Fruit fly (Drosophila melanogaster) whole organism, embryonic: ENCODE measurements around the gene Spn38F.
A peak's percentile ranks its signal among the peaks of the same experiment; 100 is the strongest.

Source experiments
- Atf6 ChIP-seq: fragments of 200-800 bp; sonication (Bioruptor generic); IDR thresholded peaks from 2 replicates; pipeline ENCODE4 v1.3.6; 2022; ENCODE audit warnings: missing biosample characterization, missing genetic modification characterization
- Bgb ChIP-seq: fragments of 200-800 bp; sonication (Bioruptor generic); IDR thresholded peaks from 2 replicates; pipeline ENCODE4 v1.3.6; 2022; ENCODE audit warnings: missing biosample characterization, missing genetic modification characterization; ENCODE audit not compliant: partially characterized antibody
- CG12155 ChIP-seq: fragments of 200-800 bp; sonication (Bioruptor generic); optimal IDR thresholded peaks from 3 replicates; lab custom pipeline; 2016; ENCODE audit warnings: missing biosample characterization, missing genetic modification characterization
- CG13424 ChIP-seq: fragments of 200-800 bp; sonication (Bioruptor generic); optimal IDR thresholded peaks from 2 replicates; lab custom pipeline; 2019; ENCODE audit warnings: missing biosample characterization, mild to moderate bottlenecking, missing genetic modification characterization, moderate library complexity
- CG13894 ChIP-seq: fragments of 200-800 bp; sonication (Bioruptor generic); optimal IDR thresholded peaks from 3 replicates; lab custom pipeline; 2018; ENCODE audit warnings: missing biosample characterization, mild to moderate bottlenecking, missing genetic modification characterization, moderate library complexity
- CG17385 ChIP-seq: fragments of 200-800 bp; sonication (Bioruptor generic); optimal IDR thresholded peaks from 3 replicates; lab custom pipeline; 2018; ENCODE audit warnings: missing biosample characterization, mild to moderate bottlenecking, missing genetic modification characterization
- CG17568 ChIP-seq: fragments of 200-800 bp; sonication (Bioruptor generic); optimal IDR thresholded peaks from 2 replicates; lab custom pipeline; 2018; ENCODE audit warnings: missing biosample characterization, mild to moderate bottlenecking, missing genetic modification characterization, moderate library complexity
- CG17612 ChIP-seq: fragments of 200-800 bp; sonication (Bioruptor generic); IDR thresholded peaks from 2 replicates; pipeline ENCODE4 v1.3.6; 2022; ENCODE audit warnings: missing biosample characterization, missing genetic modification characterization
- CG18262 ChIP-seq: fragments of 200-800 bp; optimal IDR thresholded peaks from 3 replicates; lab custom pipeline; 2019; ENCODE audit warnings: missing biosample characterization, mild to moderate bottlenecking, missing genetic modification characterization, moderate library complexity
- CG2120 ChIP-seq: fragments of 200-800 bp; sonication (Bioruptor generic); optimal IDR thresholded peaks from 3 replicates; lab custom pipeline; 2016; ENCODE audit warnings: missing biosample characterization, missing genetic modification characterization
- CG3065 ChIP-seq: fragments of 200-800 bp; sonication (Bioruptor generic); optimal IDR thresholded peaks from 2 replicates; lab custom pipeline; 2016; ENCODE audit warnings: missing biosample characterization, missing genetic modification characterization
- CG32532 ChIP-seq: fragments of 200-800 bp; sonication (Bioruptor generic); IDR thresholded peaks from 2 replicates; pipeline ENCODE4 v1.3.6; 2022; ENCODE audit warnings: missing biosample characterization, missing genetic modification characterization
- CG3281 ChIP-seq: fragments of 200-800 bp; sonication (Bioruptor generic); optimal IDR thresholded peaks from 3 replicates; lab custom pipeline; 2017; ENCODE audit warnings: missing biosample characterization, mild to moderate bottlenecking, missing genetic modification characterization
- CG3407 ChIP-seq: fragments of 200-800 bp; sonication (Bioruptor generic); optimal IDR thresholded peaks from 2 replicates; lab custom pipeline; 2018; ENCODE audit warnings: missing biosample characterization, mild to moderate bottlenecking, missing genetic modification characterization
- CG4328 ChIP-seq: fragments of 200-800 bp; sonication (Bioruptor generic); optimal IDR thresholded peaks from 3 replicates; lab custom pipeline; 2017; ENCODE audit warnings: missing biosample characterization, missing genetic modification reagents, missing genetic modification characterization
- CG4404 ChIP-seq: fragments of 200-800 bp; sonication (Bioruptor generic); IDR thresholded peaks from 2 replicates; pipeline ENCODE4 v1.3.6; 2022; ENCODE audit warnings: missing biosample characterization, missing genetic modification characterization
- CG4854 ChIP-seq: fragments of 200-800 bp; sonication (Bioruptor generic); optimal IDR thresholded peaks from 2 replicates; lab custom pipeline; 2016; ENCODE audit warnings: missing biosample characterization, missing genetic modification characterization, inconsistent platforms
- CG6689 ChIP-seq: fragments of 200-800 bp; sonication (Bioruptor generic); IDR thresholded peaks from 2 replicates; pipeline ENCODE4 v1.3.6; 2022; ENCODE audit warnings: missing biosample characterization, missing genetic modification characterization
- CG6765 ChIP-seq: fragments of 200-800 bp; sonication (Bioruptor generic); optimal IDR thresholded peaks from 3 replicates; lab custom pipeline; 2017; ENCODE audit warnings: missing biosample characterization, mild to moderate bottlenecking, missing genetic modification characterization
- CkIIα-i1 ChIP-seq: fragments of 200-800 bp; sonication (Bioruptor generic); IDR thresholded peaks from 2 replicates; pipeline ENCODE4 v1.3.6; 2022; ENCODE audit warnings: missing biosample characterization, missing genetic modification characterization
- CrebB ChIP-seq: fragments of 200-800 bp; sonication (Bioruptor generic); optimal IDR thresholded peaks from 3 replicates; lab custom pipeline; 2018; ENCODE audit warnings: missing biosample characterization, mild to moderate bottlenecking, missing genetic modification characterization
- Dbx ChIP-seq: fragments of 200-800 bp; sonication (Bioruptor generic); IDR thresholded peaks from 3 replicates; pipeline ENCODE4 v1.3.6; 2022; ENCODE audit warnings: missing biosample characterization, missing genetic modification characterization
- Ets65A ChIP-seq: fragments of 200-800 bp; sonication (Bioruptor generic); peaks from one replicate; lab custom pipeline; 2016; ENCODE audit warnings: missing biosample characterization, missing genetic modification characterization
- HLHmδ ChIP-seq: fragments of 200-800 bp; sonication (Bioruptor generic); optimal IDR thresholded peaks from 2 replicates; lab custom pipeline; 2018; ENCODE audit warnings: missing biosample characterization, mild to moderate bottlenecking, missing genetic modification characterization, moderate library complexity
- Hmx ChIP-seq: fragments of 200-800 bp; sonication (Bioruptor generic); optimal IDR thresholded peaks from 2 replicates; lab custom pipeline; 2016; ENCODE audit warnings: missing biosample characterization, missing genetic modification characterization
- Lpt ChIP-seq: fragments of >200 bp; optimal IDR thresholded peaks from 2 replicates; lab custom pipeline; 2018; ENCODE audit warnings: missing biosample characterization, missing genetic modification characterization
- MESR4 ChIP-seq: fragments of 200-800 bp; sonication (Bioruptor generic); optimal IDR thresholded peaks from 2 replicates; lab custom pipeline; 2018; ENCODE audit warnings: missing biosample characterization, mild to moderate bottlenecking, missing genetic modification characterization, moderate library complexity
- Max ChIP-seq: fragments of 200-800 bp; sonication (Bioruptor generic); optimal IDR thresholded peaks from 2 replicates; lab custom pipeline; 2016; ENCODE audit warnings: missing biosample characterization, mild to moderate bottlenecking, missing genetic modification characterization
- Myb ChIP-seq: fragments of 200-800 bp; sonication (Bioruptor generic); optimal IDR thresholded peaks from 2 replicates; lab custom pipeline; 2016; ENCODE audit warnings: missing biosample characterization, missing genetic modification characterization
- NFAT ChIP-seq: fragments of 200-800 bp; sonication (Bioruptor generic); IDR thresholded peaks from 2 replicates; pipeline ENCODE4 v1.3.6; 2022; ENCODE audit warnings: missing biosample characterization, missing genetic modification characterization
- Nf-YB ChIP-seq: fragments of 200-800 bp; sonication (Bioruptor generic); optimal IDR thresholded peaks from 3 replicates; lab custom pipeline; 2019; ENCODE audit warnings: missing biosample characterization, mild to moderate bottlenecking, missing genetic modification characterization, moderate library complexity
- Optix ChIP-seq: fragments of 200-800 bp; sonication (Bioruptor generic); IDR thresholded peaks from 3 replicates; pipeline ENCODE4 v1.3.6; 2022; ENCODE audit warnings: missing biosample characterization, missing genetic modification characterization
- Taf1 ChIP-seq: fragments of 200-800 bp; sonication (Bioruptor generic); IDR thresholded peaks from 2 replicates; pipeline ENCODE4 v1.3.6; 2022; ENCODE audit warnings: missing biosample characterization, missing genetic modification characterization
- Tbp ChIP-seq: fragments of >200 bp; optimal IDR thresholded peaks from 2 replicates; lab custom pipeline; 2018; ENCODE audit warnings: missing biosample characterization, missing genetic modification characterization
- Vsx1 ChIP-seq: fragments of 200-800 bp; sonication (Bioruptor generic); optimal IDR thresholded peaks from 2 replicates; lab custom pipeline; 2017; ENCODE audit warnings: missing biosample characterization, mild to moderate bottlenecking, missing genetic modification characterization, missing genetic modification reagents
- ato ChIP-seq: fragments of 200-800 bp; sonication (Bioruptor generic); IDR thresholded peaks from 2 replicates; pipeline ENCODE4 v1.3.6; 2022; ENCODE audit warnings: missing biosample characterization, missing genetic modification characterization; ENCODE audit not compliant: partially characterized antibody
- az2 ChIP-seq: fragments of 200-800 bp; sonication (Bioruptor generic); optimal IDR thresholded peaks from 3 replicates; lab custom pipeline; 2016; ENCODE audit warnings: missing biosample characterization, missing genetic modification characterization
- bowl ChIP-seq: fragments of 200-800 bp; sonication (Bioruptor generic); IDR thresholded peaks from 2 replicates; pipeline ENCODE4 v1.3.6; 2022; ENCODE audit warnings: missing biosample characterization, missing genetic modification characterization
- cas ChIP-seq: fragments of 200-800 bp; sonication (Bioruptor generic); IDR thresholded peaks from 2 replicates; pipeline ENCODE4 v1.3.6; 2022; ENCODE audit warnings: missing biosample characterization, missing genetic modification characterization
- cg ChIP-seq: fragments of 200-800 bp; sonication (Bioruptor generic); optimal IDR thresholded peaks from 3 replicates; lab custom pipeline; 2019; ENCODE audit warnings: missing biosample characterization, mild to moderate bottlenecking, missing genetic modification characterization, moderate library complexity
- croc ChIP-seq: fragments of 200-800 bp; sonication (Bioruptor generic); conservative IDR thresholded peaks from 3 replicates; pipeline ENCODE4 v1.3.6; 2022; ENCODE audit warnings: missing biosample characterization, missing genetic modification characterization
- cwo ChIP-seq: fragments of 200-800 bp; sonication (Bioruptor generic); optimal IDR thresholded peaks from 3 replicates; lab custom pipeline; 2017; ENCODE audit warnings: missing biosample characterization, missing genetic modification characterization, mild to moderate bottlenecking, moderate library complexity, missing genetic modification reagents
- grn ChIP-seq: fragments of 200-800 bp; sonication (Bioruptor generic); optimal IDR thresholded peaks from 3 replicates; lab custom pipeline; 2017; ENCODE audit warnings: missing biosample characterization, missing genetic modification characterization
- gsb ChIP-seq: fragments of 200-800 bp; sonication (Bioruptor generic); IDR thresholded peaks from 2 replicates; pipeline ENCODE4 v1.3.6; 2022; ENCODE audit warnings: missing biosample characterization, missing genetic modification characterization
- maf-S ChIP-seq: fragments of 200-800 bp; sonication (Bioruptor generic); optimal IDR thresholded peaks from 2 replicates; lab custom pipeline; 2016; ENCODE audit warnings: missing biosample characterization, missing genetic modification characterization
- onecut ChIP-seq: fragments of 200-800 bp; sonication (Bioruptor generic); IDR thresholded peaks from 2 replicates; pipeline ENCODE4 v1.3.6; 2022; ENCODE audit warnings: missing biosample characterization, missing genetic modification characterization
- schlank ChIP-seq: fragments of 200-800 bp; sonication (Bioruptor generic); optimal IDR thresholded peaks from 2 replicates; lab custom pipeline; 2018; ENCODE audit warnings: missing biosample characterization, mild to moderate bottlenecking, missing genetic modification characterization
- sisA ChIP-seq: fragments of 200-800 bp; sonication (Bioruptor generic); IDR thresholded peaks from 2 replicates; pipeline ENCODE4 v1.3.6; 2022; ENCODE audit warnings: missing biosample characterization, missing genetic modification characterization
- ssp ChIP-seq: fragments of 200-800 bp; sonication (Bioruptor generic); IDR thresholded peaks from 2 replicates; pipeline ENCODE4 v1.3.6; 2022; ENCODE audit warnings: missing biosample characterization, missing genetic modification characterization
- sug ChIP-seq: fragments of 200-800 bp; optimal IDR thresholded peaks from 2 replicates; lab custom pipeline; 2019; ENCODE audit warnings: missing biosample characterization, mild to moderate bottlenecking, missing genetic modification characterization, moderate library complexity
- tna ChIP-seq: fragments of 200-800 bp; sonication (Bioruptor generic); IDR thresholded peaks from 2 replicates; pipeline ENCODE4 v1.3.6; 2022; ENCODE audit warnings: missing biosample characterization, missing genetic modification characterization; ENCODE audit not compliant: partially characterized antibody
- z ChIP-seq: fragments of 200-800 bp; sonication (Bioruptor generic); IDR thresholded peaks from 3 replicates; pipeline ENCODE4 v1.3.6; 2022; ENCODE audit warnings: missing biosample characterization, missing genetic modification characterization

Gene Spn38F

dm6 chr2L:20797515-20797847, 40.3 kb downstream of the Spn38F start, which contains the start of gene CG9328 (continued):
- peak; percentile 52 for TF ChIP-seq MESR4 (GFP tag; lab: Kevin White, UChicago)
- no peak for TF ChIP-seq ssp (GFP tag; lab: Robert Waterston, UW)
- TF ChIP-seq Lpt (GFP tag; lab: Kevin White, UChicago), result no peak
- TF ChIP-seq CG3407 (GFP tag; lab: Kevin White, UChicago), result no peak
- peak; percentile 37; the same call in 1 of the 2 replicates for TF ChIP-seq cas (GFP tag; lab: Robert Waterston, UW)
- no peak for TF ChIP-seq Optix (GFP tag; lab: Robert Waterston, UW)
- TF ChIP-seq Nf-YB, result peak; percentile 1
- no peak for TF ChIP-seq Taf1
- TF ChIP-seq CG18262 (tag; lab: Kevin White, UChicago), result peak; percentile 58
- TF ChIP-seq az2 (GFP tag; lab: Kevin White, UChicago), result no peak
- peak; percentile 36 for TF ChIP-seq sug (tag; lab: Kevin White, UChicago)
- TF ChIP-seq CG2120, result peak; percentile 57
- no peak for TF ChIP-seq CG4404
- TF ChIP-seq CG12155 (GFP tag; lab: Kevin White, UChicago), result peak; percentile 91
- TF ChIP-seq CG13894 (tag; lab: Kevin White, UChicago), result peak; percentile 74
- peak; percentile 51; the same call in 1 of the 2 replicates for TF ChIP-seq onecut (GFP tag; lab: Robert Waterston, UW)
- TF ChIP-seq CkIIα-i1, result no peak
- 0 out of 2 replicates have a peak, but pooled peaks have one; percentile 15 for TF ChIP-seq bowl
- TF ChIP-seq CG32532 (GFP tag; lab: Robert Waterston, UW), result peak; percentile 54; the same call in 1 of the 2 replicates
- TF ChIP-seq Ets65A, result peak; percentile 68
- TF ChIP-seq Dbx (GFP tag; lab: Robert Waterston, UW), result peak; percentile 63; the same call in 2 of the 3 replicates
- TF ChIP-seq Tbp (GFP tag; lab: Kevin White, UChicago), result no peak
- TF ChIP-seq CG4854, result peak; percentile 35
- no peak for TF ChIP-seq maf-S (GFP tag; lab: Kevin White, UChicago)
- no peak for TF ChIP-seq CG6765
- peak; percentile 12 for TF ChIP-seq CG13424 (tag; lab: Kevin White, UChicago)
- peak; percentile 51 for TF ChIP-seq HLHmδ (GFP tag; lab: Kevin White, UChicago)
- peak; percentile 64 for TF ChIP-seq ato
- TF ChIP-seq Myb (GFP tag; lab: Kevin White, UChicago), result peak; percentile 19
- TF ChIP-seq cg (GFP tag; lab: Kevin White, UChicago), result no peak
- peak; percentile 21 for TF ChIP-seq Max (GFP tag; lab: Kevin White, UChicago)
- peak; percentile 46 for TF ChIP-seq CrebB
- no peak for TF ChIP-seq CG17612 (GFP tag; lab: Robert Waterston, UW)
- TF ChIP-seq Bgb (GFP tag; lab: Robert Waterston, UW), result peak; percentile 72
- no peak for TF ChIP-seq CG4328 (GFP tag; lab: Kevin White, UChicago)
- TF ChIP-seq CG17385 (GFP tag; lab: Kevin White, UChicago), result peak; percentile 50
- no peak for TF ChIP-seq CG17568
- TF ChIP-seq croc (GFP tag; lab: Robert Waterston, UW), result no peak
- no peak for TF ChIP-seq Atf6 (GFP tag; lab: Robert Waterston, UW)
- TF ChIP-seq CG3281 (GFP tag; lab: Kevin White, UChicago), result no peak
- no peak for TF ChIP-seq Vsx1 (GFP tag; lab: Kevin White, UChicago)
- TF ChIP-seq gsb (GFP tag; lab: Robert Waterston, UW), result no peak
- peak; percentile 64 for TF ChIP-seq tna
- TF ChIP-seq Hmx (GFP tag; lab: Kevin White, UChicago), result no peak
- TF ChIP-seq CG3065 (GFP tag; lab: Kevin White, UChicago), result no peak
- TF ChIP-seq grn (GFP tag; lab: Kevin White, UChicago), result no peak
- TF ChIP-seq sisA, result no peak
- TF ChIP-seq CG6689 (GFP tag; lab: Robert Waterston, UW), result peak; percentile 41; the same call in 1 of the 2 replicates
- TF ChIP-seq schlank (tag; lab: Kevin White, UChicago), result no peak
- TF ChIP-seq NFAT, result peak; percentile 56
- peak; percentile 40 for TF ChIP-seq cwo (GFP tag; lab: Kevin White, UChicago)
- no peak for TF ChIP-seq z (GFP tag; lab: Robert Waterston, UW)
